Fruit fly (Drosophila melanogaster) whole organism, embryonic: Measurements from ENCODE around the gene CG12056.

Experiments used
- Antp ChIP-seq: fragments of 200-800 bp; sonication (Bioruptor generic); optimal IDR thresholded peaks from 3 replicates; lab custom pipeline; 2016; ENCODE audit warnings: missing biosample characterization, missing genetic modification characterization
- Bgb ChIP-seq: fragments of 200-800 bp; sonication (Bioruptor generic); IDR thresholded peaks from 2 replicates; pipeline ENCODE4 v1.3.6; 2022; ENCODE audit warnings: missing biosample characterization, missing genetic modification characterization; ENCODE audit not compliant: partially characterized antibody
- CG10366 ChIP-seq: fragments of 200-800 bp; sonication (Bioruptor generic); IDR thresholded peaks from 2 replicates; pipeline ENCODE4 v1.3.6; 2022; ENCODE audit warnings: missing biosample characterization, missing genetic modification characterization
- CG10431 ChIP-seq: fragments of 200-800 bp; sonication (Bioruptor generic); optimal IDR thresholded peaks from 3 replicates; lab custom pipeline; 2018; ENCODE audit warnings: missing biosample characterization, mild to moderate bottlenecking, missing genetic modification characterization
- CG10543 ChIP-seq: fragments of 200-800 bp; sonication (Bioruptor generic); optimal IDR thresholded peaks from 3 replicates; lab custom pipeline; 2017; ENCODE audit warnings: missing biosample characterization, mild to moderate bottlenecking, missing genetic modification characterization, moderate library complexity
- CG12155 ChIP-seq: fragments of 200-800 bp; sonication (Bioruptor generic); optimal IDR thresholded peaks from 3 replicates; lab custom pipeline; 2016; ENCODE audit warnings: missing biosample characterization, missing genetic modification characterization
- CG13775 ChIP-seq: fragments of 200-800 bp; sonication (Bioruptor generic); optimal IDR thresholded peaks from 3 replicates; lab custom pipeline; 2017; ENCODE audit warnings: missing biosample characterization, mild to moderate bottlenecking, missing genetic modification characterization
- CG14710 ChIP-seq: fragments of 200-800 bp; sonication (Bioruptor generic); optimal IDR thresholded peaks from 3 replicates; lab custom pipeline; 2019; ENCODE audit warnings: missing biosample characterization, mild to moderate bottlenecking, missing genetic modification characterization, moderate library complexity
- CG14860 ChIP-seq: fragments of 200-800 bp; sonication (Bioruptor generic); IDR thresholded peaks from 3 replicates; pipeline ENCODE4 v1.3.6; 2022; ENCODE audit warnings: missing biosample characterization, missing genetic modification characterization; ENCODE audit not compliant: partially characterized antibody
- CG2129 ChIP-seq: fragments of 200-800 bp; sonication (Bioruptor generic); IDR thresholded peaks from 2 replicates; pipeline ENCODE4 v1.3.6; 2022; ENCODE audit warnings: missing biosample characterization, missing genetic modification characterization; ENCODE audit not compliant: partially characterized antibody
- CG2875 ChIP-seq: fragments of 200-800 bp; sonication (Bioruptor generic); optimal IDR thresholded peaks from 2 replicates; lab custom pipeline; 2017; ENCODE audit warnings: missing biosample characterization, mild to moderate bottlenecking, missing genetic modification characterization, missing genetic modification reagents
- CG31365 ChIP-seq: fragments of 200-800 bp; sonication (Bioruptor generic); optimal IDR thresholded peaks from 2 replicates; lab custom pipeline; 2018; ENCODE audit warnings: missing biosample characterization, mild to moderate bottlenecking, missing genetic modification characterization
- CG3407 ChIP-seq: fragments of 200-800 bp; sonication (Bioruptor generic); optimal IDR thresholded peaks from 2 replicates; lab custom pipeline; 2018; ENCODE audit warnings: missing biosample characterization, mild to moderate bottlenecking, missing genetic modification characterization
- CG34422 ChIP-seq: fragments of 200-800 bp; sonication (Bioruptor generic); IDR thresholded peaks from 3 replicates; pipeline ENCODE4 v1.3.6; 2022; ENCODE audit warnings: missing biosample characterization, missing genetic modification characterization
- CG42726 ChIP-seq: fragments of 200-800 bp; sonication (Bioruptor generic); IDR thresholded peaks from 2 replicates; pipeline ENCODE4 v1.3.6; 2022; ENCODE audit warnings: missing biosample characterization, missing genetic modification characterization; ENCODE audit not compliant: partially characterized antibody
- CG7271 ChIP-seq: fragments of 200-800 bp; sonication (Bioruptor generic); optimal IDR thresholded peaks from 2 replicates; lab custom pipeline; 2018; ENCODE audit warnings: missing biosample characterization, mild to moderate bottlenecking, missing genetic modification characterization, moderate library complexity
- CG7963 ChIP-seq: fragments of 200-800 bp; sonication (Bioruptor generic); IDR thresholded peaks from 3 replicates; pipeline ENCODE4 v1.3.6; 2022; ENCODE audit warnings: missing biosample characterization, missing genetic modification characterization; ENCODE audit not compliant: partially characterized antibody
- CHES-1-like ChIP-seq: fragments of 200-800 bp; sonication (Bioruptor generic); optimal IDR thresholded peaks from 2 replicates; lab custom pipeline; 2016; ENCODE audit warnings: missing biosample characterization, missing genetic modification characterization
- CTCF ChIP-seq: fragments of 200-800 bp; sonication (Bioruptor generic); optimal IDR thresholded peaks from 2 replicates; lab custom pipeline; 2017; ENCODE audit warnings: missing biosample characterization, mild to moderate bottlenecking, missing genetic modification characterization, moderate library complexity
- CoRest ChIP-seq: fragments of 200-800 bp; sonication (Bioruptor generic); optimal IDR thresholded peaks from 3 replicates; lab custom pipeline; 2018; ENCODE audit warnings: missing biosample characterization, mild to moderate bottlenecking, missing genetic modification characterization, moderate library complexity
- Doc2 ChIP-seq: fragments of 200-800 bp; sonication (Bioruptor generic); IDR thresholded peaks from 2 replicates; pipeline ENCODE4 v1.3.6; 2022; ENCODE audit warnings: missing biosample characterization, missing genetic modification characterization
- Dp ChIP-seq: fragments of 200-800 bp; sonication (Bioruptor generic); optimal IDR thresholded peaks from 2 replicates; lab custom pipeline; 2018; ENCODE audit warnings: missing biosample characterization, mild to moderate bottlenecking, missing genetic modification characterization, moderate library complexity
- HmgD ChIP-seq: fragments of 200-800 bp; sonication (Bioruptor generic); optimal IDR thresholded peaks from 3 replicates; lab custom pipeline; 2016; ENCODE audit warnings: missing biosample characterization, missing genetic modification characterization
- Hsf ChIP-seq: fragments of 200-800 bp; sonication (Bioruptor generic); optimal IDR thresholded peaks from 3 replicates; lab custom pipeline; 2016; ENCODE audit warnings: missing biosample characterization, missing genetic modification characterization
- MESR4 ChIP-seq: fragments of 200-800 bp; sonication (Bioruptor generic); optimal IDR thresholded peaks from 2 replicates; lab custom pipeline; 2018; ENCODE audit warnings: missing biosample characterization, mild to moderate bottlenecking, missing genetic modification characterization, moderate library complexity
- Nf-YB ChIP-seq: fragments of 200-800 bp; sonication (Bioruptor generic); optimal IDR thresholded peaks from 3 replicates; lab custom pipeline; 2019; ENCODE audit warnings: missing biosample characterization, mild to moderate bottlenecking, missing genetic modification characterization, moderate library complexity
- Oaz ChIP-seq: fragments of 200-800 bp; sonication (Bioruptor generic); IDR thresholded peaks from 2 replicates; pipeline ENCODE4 v1.3.6; 2022; ENCODE audit warnings: missing biosample characterization, missing genetic modification characterization
- PHDP ChIP-seq: fragments of 200-800 bp; sonication (Bioruptor generic); optimal IDR thresholded peaks from 3 replicates; lab custom pipeline; 2018; ENCODE audit warnings: missing biosample characterization, mild to moderate bottlenecking, missing genetic modification characterization, moderate library complexity
- Ptx1 ChIP-seq: fragments of 200-800 bp; sonication (Bioruptor generic); IDR thresholded peaks from 2 replicates; pipeline ENCODE4 v1.3.6; 2022; ENCODE audit warnings: missing biosample characterization, missing genetic modification characterization
- Taf1 ChIP-seq: fragments of 200-800 bp; sonication (Bioruptor generic); IDR thresholded peaks from 2 replicates; pipeline ENCODE4 v1.3.6; 2022; ENCODE audit warnings: missing biosample characterization, missing genetic modification characterization
- chinmo ChIP-seq: fragments of 200-800 bp; sonication (Bioruptor generic); IDR thresholded peaks from 4 replicates; pipeline ENCODE4 v1.3.6; 2022; ENCODE audit warnings: missing biosample characterization, missing genetic modification characterization; ENCODE audit not compliant: partially characterized antibody
- disco-r ChIP-seq: fragments of 200-800 bp; sonication (Bioruptor generic); optimal IDR thresholded peaks from 2 replicates; lab custom pipeline; 2016; ENCODE audit warnings: missing biosample characterization, missing genetic modification characterization
- emc ChIP-seq: fragments of 200-800 bp; sonication (Bioruptor generic); optimal IDR thresholded peaks from 2 replicates; lab custom pipeline; 2016; ENCODE audit warnings: missing biosample characterization, missing genetic modification characterization
- exex ChIP-seq: fragments of 200-800 bp; sonication (Bioruptor generic); optimal IDR thresholded peaks from 4 replicates; lab custom pipeline; 2018; ENCODE audit warnings: missing biosample characterization, mild to moderate bottlenecking, missing genetic modification characterization, moderate library complexity
- hbn ChIP-seq: fragments of 200-800 bp; sonication (Bioruptor generic); IDR thresholded peaks from 2 replicates; pipeline ENCODE4 v1.3.6; 2022; ENCODE audit warnings: missing biosample characterization, missing genetic modification characterization; ENCODE audit not compliant: partially characterized antibody
- her ChIP-seq: fragments of 200-800 bp; sonication (Bioruptor generic); optimal IDR thresholded peaks from 2 replicates; lab custom pipeline; 2016; ENCODE audit warnings: missing biosample characterization, missing genetic modification characterization
- knrl ChIP-seq: fragments of 200-800 bp; sonication (Bioruptor generic); IDR thresholded peaks from 3 replicates; pipeline ENCODE4 v1.3.6; 2022; ENCODE audit warnings: missing biosample characterization, missing genetic modification characterization; ENCODE audit not compliant: partially characterized antibody
- lilli ChIP-seq: fragments of 200-800 bp; sonication (Bioruptor generic); optimal IDR thresholded peaks from 3 replicates; lab custom pipeline; 2016; ENCODE audit warnings: missing biosample characterization, missing genetic modification characterization
- lmd ChIP-seq: fragments of 200-800 bp; sonication (Bioruptor generic); IDR thresholded peaks from 2 replicates; pipeline ENCODE4 v1.3.6; 2022; ENCODE audit warnings: missing biosample characterization, missing genetic modification characterization
- oc ChIP-seq: fragments of 200-800 bp; sonication (Bioruptor generic); optimal IDR thresholded peaks from 2 replicates; lab custom pipeline; 2018; ENCODE audit warnings: missing biosample characterization, mild to moderate bottlenecking, missing genetic modification characterization, moderate library complexity
- odd ChIP-seq: fragments of 200-800 bp; sonication (Bioruptor generic); optimal IDR thresholded peaks from 2 replicates; lab custom pipeline; 2017; ENCODE audit warnings: missing biosample characterization, mild to moderate bottlenecking, missing genetic modification characterization
- pita ChIP-seq: fragments of 200-800 bp; sonication (Bioruptor generic); optimal IDR thresholded peaks from 2 replicates; lab custom pipeline; 2017; ENCODE audit warnings: missing biosample characterization, mild to moderate bottlenecking, missing genetic modification characterization
- shn ChIP-seq: fragments of 200-800 bp; sonication (Bioruptor generic); optimal IDR thresholded peaks from 3 replicates; lab custom pipeline; 2016; ENCODE audit warnings: missing biosample characterization, missing genetic modification characterization
- sisA ChIP-seq: fragments of 200-800 bp; sonication (Bioruptor generic); IDR thresholded peaks from 2 replicates; pipeline ENCODE4 v1.3.6; 2022; ENCODE audit warnings: missing biosample characterization, missing genetic modification characterization
- sna ChIP-seq: fragments of 200-800 bp; sonication (Bioruptor generic); IDR thresholded peaks from 2 replicates; pipeline ENCODE4 v1.3.6; 2022; ENCODE audit warnings: missing biosample characterization, missing genetic modification characterization; ENCODE audit not compliant: partially characterized antibody
- sqz ChIP-seq: fragments of 200-800 bp; sonication (Bioruptor generic); optimal IDR thresholded peaks from 3 replicates; lab custom pipeline; 2018; ENCODE audit warnings: missing biosample characterization, mild to moderate bottlenecking, missing genetic modification characterization
- sr ChIP-seq: fragments of 200-800 bp; sonication (Bioruptor generic); IDR thresholded peaks from 3 replicates; pipeline ENCODE4 v1.3.6; 2022; ENCODE audit warnings: missing biosample characterization, missing genetic modification characterization
- tio ChIP-seq: fragments of 200-800 bp; sonication (Bioruptor generic); optimal IDR thresholded peaks from 2 replicates; lab custom pipeline; 2017; ENCODE audit warnings: missing biosample characterization, missing genetic modification characterization, inconsistent platforms
- tll ChIP-seq, 2 experiments: fragments of 200-800 bp in 1 of 2; fragments of >200 bp in 1 of 2; sonication (Bioruptor generic) in 1 of 2; optimal IDR thresholded peaks; 2 replicates each; lab custom pipeline; 2017 to 2019; ENCODE audit warnings: missing biosample characterization in 2 of 2, missing genetic modification characterization in 2 of 2, mild to moderate bottlenecking in 1 of 2, moderate library complexity in 1 of 2

Gene CG12056

dm6 chrX:9158366-9158765 lies 34.1 kb upstream of the CG12056 start, which contains the start of the genes Ost48 and Dlip1 (continued):
- TF ChIP-seq hbn (GFP tag; lab: Robert Waterston, UW) = peak; percentile 46
- peak; percentile 12 for TF ChIP-seq CG14710 (tag; lab: Kevin White, UChicago)
- TF ChIP-seq sqz (GFP tag; lab: Kevin White, UChicago) = peak; percentile 77
- peak; percentile 28 for TF ChIP-seq MESR4
- no peak for TF ChIP-seq shn (GFP tag; lab: Kevin White, UChicago)

- TF ChIP-seq Doc2 = no peak
- TF ChIP-seq CG10543 (GFP tag; lab: Kevin White, UChicago) = no peak
- TF ChIP-seq emc (GFP tag; lab: Kevin White, UChicago) = no peak
- TF ChIP-seq CG2875 (GFP tag; lab: Kevin White, UChicago) = no peak
- no peak for TF ChIP-seq CG7271 (tag; lab: Kevin White, UChicago)
- no peak for TF ChIP-seq Oaz (GFP tag; lab: Robert Waterston, UW)
- TF ChIP-seq sna (GFP tag; lab: Robert Waterston, UW) = peak; percentile 77
- TF ChIP-seq CHES-1-like (GFP tag; lab: Kevin White, UChicago) = no peak
- no peak for TF ChIP-seq CTCF (GFP tag; lab: Kevin White, UChicago)
- TF ChIP-seq tio (GFP tag; lab: Kevin White, UChicago) = no peak
- no peak for TF ChIP-seq lilli (GFP tag; lab: Kevin White, UChicago)
- peak; percentile 81 for TF ChIP-seq Bgb
- peak; percentile 46 for TF ChIP-seq Dp (GFP tag; lab: Kevin White, UChicago)
- TF ChIP-seq CG42726 = peak; percentile 73; the same call in 1 of the 2 replicates
- no peak for TF ChIP-seq disco-r
- peak; percentile 73 for TF ChIP-seq CG7963 (GFP tag; lab: Robert Waterston, UW)
- TF ChIP-seq exex (tag; lab: Kevin White, UChicago) = no peak
- no peak for TF ChIP-seq Antp
- TF ChIP-seq Hsf (GFP tag; lab: Kevin White, UChicago) = no peak
- peak; percentile 64 for TF ChIP-seq CG2129 (GFP tag; lab: Robert Waterston, UW)
- TF ChIP-seq pita = no peak
- TF ChIP-seq sisA (GFP tag; lab: Robert Waterston, UW) = no peak
- TF ChIP-seq PHDP (tag; lab: Kevin White, UChicago) = no peak
- TF ChIP-seq CG14860 (GFP tag; lab: Robert Waterston, UW) = peak; percentile 69
- TF ChIP-seq Taf1 (GFP tag; lab: Robert Waterston, UW) = no peak
- TF ChIP-seq CG12155 (GFP tag; lab: Kevin White, UChicago) = no peak
- TF ChIP-seq CG10431 (GFP tag; lab: Kevin White, UChicago) = no peak
- TF ChIP-seq lmd (GFP tag; lab: Robert Waterston, UW) = no peak
- TF ChIP-seq CG31365 (tag; lab: Kevin White, UChicago) = no peak
- no peak for TF ChIP-seq her (GFP tag; lab: Kevin White, UChicago)
- no peak for TF ChIP-seq CG3407 (GFP tag; lab: Kevin White, UChicago)
- TF ChIP-seq odd (GFP tag; lab: Kevin White, UChicago) = no peak
- TF ChIP-seq sr = no peak
- no peak for TF ChIP-seq Nf-YB (GFP tag; lab: Kevin White, UChicago)
- TF ChIP-seq HmgD (GFP tag; lab: Kevin White, UChicago) = no peak
- no peak for TF ChIP-seq CG10366 (GFP tag; lab: Robert Waterston, UW)
- no peak for TF ChIP-seq oc (tag; lab: Kevin White, UChicago)
- no peak for TF ChIP-seq tll (GFP tag; optimal IDR thresholded peaks at IDR 0.05; lab: Kevin White, UChicago)
- no peak for TF ChIP-seq Ptx1
- no peak for TF ChIP-seq CG13775 (GFP tag; lab: Kevin White, UChicago)
- TF ChIP-seq CoRest = no peak
- no peak for TF ChIP-seq CG34422 (GFP tag; lab: Robert Waterston, UW)
- TF ChIP-seq knrl (GFP tag; lab: Robert Waterston, UW) = peak; percentile 78
- TF ChIP-seq chinmo = 0 out of 4 replicates have a peak, but pooled peaks have one; percentile 71
Observed at dm6 chrX:9159736-9160135, 32.7 kb upstream of the CG12056 start, which contains the start of gene NdufA3. NdufA3 (minus strand) TSS chrX:9160052.
